Worm (Caenorhabditis elegans) whole organism, early embryonic: ENCODE results near the gene pola-1.

Experiments
- B0310.2 ChIP-seq: sonication (generic microtip); optimal IDR thresholded peaks from 2 replicates; lab custom pipeline; 2016; ENCODE audit warnings: mild to moderate bottlenecking, missing genetic modification characterization, missing compliant biosample characterization
- F13C5.2 ChIP-seq: sonication (generic microtip); optimal IDR thresholded peaks from 2 replicates; lab custom pipeline; 2017; ENCODE audit warnings: mild to moderate bottlenecking, missing genetic modification characterization, inconsistent platforms, missing compliant biosample characterization
- aly-1 ChIP-seq: sonication (generic microtip); optimal IDR thresholded peaks from 2 replicates; lab custom pipeline; 2016; ENCODE audit warnings: missing genetic modification characterization, missing compliant biosample characterization
- ama-1 ChIP-seq: fragments of 150-350 bp; optimal IDR thresholded peaks from 2 replicates; lab custom pipeline; 2014
- ceh-13 ChIP-seq: fragments of 200-800 bp; sonication (Bioruptor generic); optimal IDR thresholded peaks from 2 replicates; lab custom pipeline; 2018; ENCODE audit warnings: mild to moderate bottlenecking, missing genetic modification characterization, missing compliant biosample characterization
- ceh-36 ChIP-seq: sonication (generic microtip); optimal IDR thresholded peaks from 2 replicates; lab custom pipeline; 2016; ENCODE audit warnings: missing genetic modification characterization, inconsistent platforms, missing compliant biosample characterization
- ets-7 ChIP-seq: sonication (generic microtip); optimal IDR thresholded peaks from 2 replicates; lab custom pipeline; 2016; ENCODE audit warnings: missing genotype, missing genetic modification characterization, missing compliant biosample characterization
- flt-1 ChIP-seq: fragments of 200-800 bp; sonication (Bioruptor generic); IDR thresholded peaks from 2 replicates; pipeline ENCODE4 v1.3.6; 2022; ENCODE audit warnings: missing genetic modification characterization, missing compliant biosample characterization
- hmbx-1 ChIP-seq: sonication (generic microtip); optimal IDR thresholded peaks from 2 replicates; lab custom pipeline; 2016; ENCODE audit warnings: mild to moderate bottlenecking, missing genetic modification characterization, missing compliant biosample characterization
- hmg-4 ChIP-seq: fragments of 200-800 bp; sonication (Bioruptor generic); optimal IDR thresholded peaks from 2 replicates; lab custom pipeline; 2018; ENCODE audit warnings: mild to moderate bottlenecking, missing genetic modification characterization, missing compliant biosample characterization
- hnd-1 ChIP-seq: sonication (generic microtip); optimal IDR thresholded peaks from 2 replicates; lab custom pipeline; 2016; ENCODE audit warnings: missing genetic modification characterization, missing compliant biosample characterization
- pes-1 ChIP-seq: fragments of 200-800 bp; sonication (Bioruptor generic); IDR thresholded peaks from 2 replicates; pipeline ENCODE4 v1.3.6; 2022; ENCODE audit warnings: missing genetic modification reagents, missing genetic modification characterization, missing compliant biosample characterization
- scrt-1 ChIP-seq: fragments of 200-800 bp; sonication (Bioruptor generic); IDR thresholded peaks from 2 replicates; pipeline ENCODE4 v1.3.6; 2022; ENCODE audit warnings: missing genetic modification characterization, missing compliant biosample characterization
- sea-1 ChIP-seq: fragments of 200-800 bp; sonication (Bioruptor generic); conservative IDR thresholded peaks from 2 replicates; pipeline ENCODE4 v1.3.6; 2022; ENCODE audit warnings: missing genetic modification characterization, missing compliant biosample characterization
- tbx-11 ChIP-seq: fragments of 200-800 bp; sonication (Bioruptor generic); IDR thresholded peaks from 2 replicates; pipeline ENCODE4 v1.3.6; 2022; ENCODE audit warnings: missing genetic modification characterization, missing compliant biosample characterization
- tbx-37 ChIP-seq: fragments of 200-800 bp; sonication (Bioruptor generic); conservative IDR thresholded peaks from 2 replicates; pipeline ENCODE4 v1.3.6; 2022; ENCODE audit warnings: missing genetic modification reagents, missing genetic modification characterization, missing compliant biosample characterization
- tra-4 ChIP-seq: sonication (generic microtip); optimal IDR thresholded peaks from 2 replicates; lab custom pipeline; 2017; ENCODE audit warnings: missing genetic modification characterization, missing compliant biosample characterization

Gene pola-1

DNA sequence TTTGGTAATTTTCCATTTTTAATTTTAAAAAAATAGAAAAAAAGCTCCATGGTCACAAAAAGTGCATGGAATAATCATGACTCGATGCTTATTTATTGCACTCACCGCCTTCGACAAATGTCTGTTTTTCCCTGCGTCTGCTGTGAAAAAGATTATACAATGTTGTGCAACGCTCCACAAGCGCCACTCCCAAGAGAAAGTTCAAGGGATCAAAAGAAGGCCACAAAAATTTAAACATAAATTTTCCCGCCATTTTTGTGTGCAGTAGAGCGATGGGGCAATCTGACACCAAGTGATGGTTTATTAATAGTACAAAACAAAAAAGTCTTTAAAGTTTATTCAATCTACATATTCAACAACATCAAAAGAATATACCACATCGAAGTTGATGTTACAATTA lies 3.3 kb upstream of the pola-1 start, which contains the start of gene fbxa-128:
Gene fbxa-128 (minus strand): TSS at position 192 of the 400 bp plus-strand sequence.
- TF ChIP-seq ceh-36 (tag; lab: Kevin White, UChicago) (no peak), flt-1 (GFP tag; lab: Robert Waterston, UW) (no peak)

DNA sequence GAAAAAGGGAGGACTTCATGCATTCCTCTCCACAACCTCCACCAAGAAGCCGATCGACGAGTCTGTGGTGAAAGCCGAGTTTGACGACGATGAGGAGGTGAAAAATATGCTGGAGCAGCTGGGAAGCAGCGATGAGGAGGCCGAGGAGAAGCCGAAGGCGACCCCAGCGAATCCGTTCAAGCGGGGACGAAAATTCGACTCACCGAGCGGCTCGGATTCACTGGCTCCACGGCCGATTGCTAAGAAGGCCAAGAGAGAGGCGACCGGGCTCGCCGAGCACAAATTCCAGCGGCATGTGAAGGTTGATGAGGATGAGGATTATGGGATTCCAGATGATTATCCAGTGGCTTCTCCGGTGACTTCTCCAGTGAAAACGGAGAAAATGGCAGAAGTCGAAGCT lies 660 bp downstream of the pola-1 start:
- TF ChIP-seq scrt-1 (GFP tag; lab: Robert Waterston, UW), result 0 out of 2 replicates have a peak, but pooled peaks have one; percentile 43
- no peak for TF ChIP-seq ama-1 (lab: Kevin White, UChicago)

DNA sequence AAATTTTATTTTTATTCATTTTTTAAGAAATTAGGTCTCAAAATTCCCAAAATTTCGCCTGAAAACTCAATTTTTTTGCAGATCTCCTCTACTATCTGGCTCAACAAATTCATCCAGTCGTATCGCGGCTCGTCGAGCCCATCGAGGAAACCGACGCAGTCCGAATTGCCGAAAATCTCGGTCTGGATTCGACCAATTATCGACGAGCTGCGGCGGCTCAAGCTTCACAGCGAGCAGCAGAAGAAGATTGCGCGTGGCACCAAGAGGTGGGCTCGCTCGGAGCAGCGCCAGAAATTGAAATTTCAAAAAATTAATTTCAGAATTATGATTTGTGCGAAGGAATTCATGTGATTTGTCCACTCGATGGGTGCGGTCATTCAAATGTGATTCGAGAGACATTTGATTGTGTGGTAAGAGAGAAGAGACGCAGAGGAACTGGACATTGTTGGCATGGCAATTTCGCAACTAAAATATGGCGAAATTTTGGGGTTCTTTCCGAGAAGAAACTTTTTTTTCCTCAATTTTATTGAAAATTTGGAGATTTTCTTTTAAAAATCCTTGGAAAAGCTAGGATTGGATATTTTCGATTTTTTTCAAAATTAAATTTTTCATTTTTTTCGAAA lies 7.1 kb downstream of the pola-1 start:
- TF ChIP-seq B0310.2 (tag; lab: Kevin White, UChicago), result no peak
- no peak for TF ChIP-seq hmg-4 (GFP tag; lab: Kevin White, UChicago)
- no peak for TF ChIP-seq tra-4 (tag; lab: Kevin White, UChicago)
- no peak for TF ChIP-seq scrt-1 (GFP tag; lab: Robert Waterston, UW)
- TF ChIP-seq pes-1 (GFP tag; lab: Robert Waterston, UW), result no peak
- no peak for TF ChIP-seq ceh-36 (tag; lab: Kevin White, UChicago)
- no peak for TF ChIP-seq tbx-11
- TF ChIP-seq ceh-13 (GFP tag; lab: Kevin White, UChicago), result no peak
- no peak for TF ChIP-seq hnd-1 (tag; lab: Kevin White, UChicago)
- no peak for TF ChIP-seq F13C5.2 (tag; lab: Kevin White, UChicago)
- TF ChIP-seq ets-7 (tag; lab: Kevin White, UChicago), result no peak
- no peak for TF ChIP-seq tbx-37 (GFP tag; lab: Robert Waterston, UW)
- TF ChIP-seq hmbx-1 (tag; lab: Kevin White, UChicago), result no peak
- TF ChIP-seq sea-1, result no peak
- no peak for TF ChIP-seq flt-1 (GFP tag; lab: Robert Waterston, UW)
- no peak for TF ChIP-seq aly-1
- TF ChIP-seq ama-1 (lab: Kevin White, UChicago), result no peak

DNA sequence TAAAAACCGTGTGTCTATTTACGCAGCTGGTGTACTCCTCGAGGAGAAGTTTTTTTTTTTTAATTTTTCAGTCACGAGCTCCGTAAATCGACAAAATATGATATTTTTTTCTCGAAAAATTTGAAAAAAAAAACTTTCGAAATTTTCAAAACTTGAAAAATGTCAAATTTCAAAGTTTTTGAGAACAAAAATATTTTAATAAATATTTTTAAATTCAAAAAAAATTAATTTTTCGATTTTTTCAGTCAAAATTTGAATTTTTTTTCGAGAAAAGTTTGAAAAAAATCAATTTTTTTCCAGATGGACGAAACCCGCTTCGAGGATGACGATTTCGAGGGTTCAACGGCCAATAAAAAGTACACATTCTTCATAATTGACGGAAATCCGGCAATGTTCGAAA lies 12.3 kb downstream of the pola-1 start, which contains the start of gene cku-70:
Gene cku-70 (plus strand): TSS at position 301 of the 400 bp plus-strand sequence.
- TF ChIP-seq tbx-11 (no peak), hmbx-1 (tag; lab: Kevin White, UChicago) (no peak), ama-1 (lab: Kevin White, UChicago) (no peak), ets-7 (tag; lab: Kevin White, UChicago) (no peak), ceh-36 (tag; lab: Kevin White, UChicago) (no peak), tra-4 (tag; lab: Kevin White, UChicago) (no peak), F13C5.2 (tag; lab: Kevin White, UChicago) (no peak), hnd-1 (tag; lab: Kevin White, UChicago) (no peak), pes-1 (GFP tag; lab: Robert Waterston, UW) (no peak), aly-1 (no peak), ceh-13 (GFP tag; lab: Kevin White, UChicago) (no peak), scrt-1 (GFP tag; lab: Robert Waterston, UW) (no peak)

DNA sequence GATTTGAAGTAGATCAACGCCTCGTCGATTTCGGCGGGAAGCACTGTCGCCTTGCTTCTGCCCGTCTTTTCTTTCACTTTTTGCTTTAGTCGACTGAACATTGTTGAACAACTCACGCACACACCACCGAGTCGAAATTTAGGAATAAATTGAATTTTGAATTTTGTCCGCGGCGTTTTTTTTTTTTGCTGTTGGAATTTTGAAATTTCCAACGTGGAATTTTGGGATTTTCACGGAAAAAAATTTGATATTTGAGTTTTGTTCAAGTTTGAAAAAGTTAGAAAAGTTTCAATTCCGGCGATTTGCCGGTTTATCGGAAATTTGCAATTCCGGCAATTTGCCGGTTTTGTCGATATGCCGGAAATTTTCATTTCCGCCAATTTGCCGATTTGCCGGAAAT lies 14.9 kb downstream of the pola-1 start, which contains the start of gene Y47D3A.31:
Gene Y47D3A.31 (minus strand): TSS at position 101 of the 400 bp plus-strand sequence.
- TF ChIP-seq tbx-37 (GFP tag; lab: Robert Waterston, UW) (no peak), B0310.2 (tag; lab: Kevin White, UChicago) (no peak), ets-7 (tag; lab: Kevin White, UChicago) (no peak), ceh-13 (GFP tag; lab: Kevin White, UChicago) (no peak), aly-1 (no peak), pes-1 (GFP tag; lab: Robert Waterston, UW) (no peak), tra-4 (tag; lab: Kevin White, UChicago) (no peak), sea-1 (no peak), F13C5.2 (tag; lab: Kevin White, UChicago) (no peak), scrt-1 (GFP tag; lab: Robert Waterston, UW) (no peak), ceh-36 (tag; lab: Kevin White, UChicago) (no peak), tbx-11 (no peak), hmg-4 (GFP tag; lab: Kevin White, UChicago) (no peak), flt-1 (GFP tag; lab: Robert Waterston, UW) (no peak), hmbx-1 (tag; lab: Kevin White, UChicago) (no peak)

DNA sequence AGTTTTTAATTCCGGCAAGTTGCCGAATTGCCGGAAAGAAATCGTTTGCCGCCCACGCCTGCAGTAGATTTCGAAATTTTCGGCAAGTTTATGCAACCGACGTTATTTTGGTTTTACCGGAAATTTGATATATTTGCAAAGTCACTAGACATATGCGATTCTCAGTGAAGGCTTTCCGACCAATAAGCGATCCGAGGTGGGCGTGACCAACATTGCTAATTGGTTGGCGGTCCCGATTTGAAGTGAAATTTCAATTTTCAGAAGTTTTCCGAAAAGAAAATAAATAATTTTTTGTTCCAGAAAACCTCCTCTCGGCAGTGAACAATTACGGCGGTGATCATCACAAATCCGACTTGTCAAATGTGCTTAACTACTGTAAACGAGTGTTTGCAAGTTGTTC lies 15.7 kb downstream of the pola-1 start:
- no peak for TF ChIP-seq tra-4 (tag; lab: Kevin White, UChicago)
- TF ChIP-seq F13C5.2 (tag; lab: Kevin White, UChicago), result no peak
- TF ChIP-seq ceh-36 (tag; lab: Kevin White, UChicago), result no peak
- no peak for TF ChIP-seq hnd-1 (tag; lab: Kevin White, UChicago)
- no peak for TF ChIP-seq ets-7 (tag; lab: Kevin White, UChicago)
- no peak for TF ChIP-seq flt-1 (GFP tag; lab: Robert Waterston, UW)
- no peak for TF ChIP-seq hmbx-1 (tag; lab: Kevin White, UChicago)
- TF ChIP-seq pes-1 (GFP tag; lab: Robert Waterston, UW), result no peak
- TF ChIP-seq tbx-11, result no peak
- TF ChIP-seq sea-1, result no peak
- TF ChIP-seq B0310.2 (tag; lab: Kevin White, UChicago), result no peak
- no peak for TF ChIP-seq ama-1 (lab: Kevin White, UChicago)
- TF ChIP-seq scrt-1 (GFP tag; lab: Robert Waterston, UW), result no peak
- TF ChIP-seq tbx-37 (GFP tag; lab: Robert Waterston, UW), result no peak
- no peak for TF ChIP-seq aly-1
- no peak for TF ChIP-seq hmg-4 (GFP tag; lab: Kevin White, UChicago)
- TF ChIP-seq ceh-13 (GFP tag; lab: Kevin White, UChicago), result no peak

DNA sequence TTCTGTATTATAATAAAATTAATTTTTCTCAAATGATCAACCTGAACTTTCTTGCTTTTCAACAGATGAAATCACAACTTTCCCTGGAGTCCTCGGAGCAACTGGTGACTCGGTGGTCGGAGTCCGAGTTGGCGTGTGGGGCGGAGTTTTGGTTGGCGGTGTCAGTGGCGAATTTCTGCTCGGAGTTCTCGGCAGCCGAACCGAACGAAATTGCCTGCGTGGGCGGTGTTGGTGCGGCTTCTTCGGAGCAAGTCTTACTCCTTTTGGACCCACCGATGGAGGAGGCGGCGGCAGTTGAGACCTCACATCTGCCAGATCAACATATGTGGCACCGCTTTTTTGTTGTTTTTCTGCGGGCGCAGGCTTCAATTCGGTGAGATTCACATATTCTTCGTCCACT lies 27.4 kb downstream of the pola-1 start:
- TF ChIP-seq ama-1 (lab: Kevin White, UChicago), result no peak
- no peak for TF ChIP-seq hnd-1 (tag; lab: Kevin White, UChicago)
- no peak for TF ChIP-seq tbx-11
- TF ChIP-seq aly-1, result no peak
- no peak for TF ChIP-seq F13C5.2 (tag; lab: Kevin White, UChicago)
- TF ChIP-seq ceh-13 (GFP tag; lab: Kevin White, UChicago), result no peak
- no peak for TF ChIP-seq tra-4 (tag; lab: Kevin White, UChicago)
- no peak for TF ChIP-seq sea-1
